Worm (Caenorhabditis elegans) whole organism, early embryonic: Measurements from ENCODE around the gene igdb-1.

Source experiments
- B0310.2 ChIP-seq: sonication (generic microtip); optimal IDR thresholded peaks from 2 replicates; lab custom pipeline; 2016; ENCODE audit warnings: mild to moderate bottlenecking, missing genetic modification characterization, missing compliant biosample characterization
- ama-1 ChIP-seq: fragments of 150-350 bp; optimal IDR thresholded peaks from 2 replicates; lab custom pipeline; 2014
- hmbx-1 ChIP-seq: sonication (generic microtip); optimal IDR thresholded peaks from 2 replicates; lab custom pipeline; 2016; ENCODE audit warnings: mild to moderate bottlenecking, missing genetic modification characterization, missing compliant biosample characterization
- hmg-4 ChIP-seq: fragments of 200-800 bp; sonication (Bioruptor generic); optimal IDR thresholded peaks from 2 replicates; lab custom pipeline; 2018; ENCODE audit warnings: mild to moderate bottlenecking, missing genetic modification characterization, missing compliant biosample characterization
- sea-1 ChIP-seq: fragments of 200-800 bp; sonication (Bioruptor generic); conservative IDR thresholded peaks from 2 replicates; pipeline ENCODE4 v1.3.6; 2022; ENCODE audit warnings: missing genetic modification characterization, missing compliant biosample characterization
- tra-4 ChIP-seq: sonication (generic microtip); optimal IDR thresholded peaks from 2 replicates; lab custom pipeline; 2017; ENCODE audit warnings: missing genetic modification characterization, missing compliant biosample characterization

- no peak for TF ChIP-seq tra-4 (tag; lab: Kevin White, UChicago)
- no peak for TF ChIP-seq hmbx-1 (tag; lab: Kevin White, UChicago)
- no peak for TF ChIP-seq ama-1 (lab: Kevin White, UChicago)
- TF ChIP-seq sea-1 (GFP tag; lab: Robert Waterston, UW), result no peak
- no peak for TF ChIP-seq B0310.2 (tag; lab: Kevin White, UChicago)
- no peak for TF ChIP-seq hmg-4 (GFP tag; lab: Kevin White, UChicago)
Observed at ce11 chrIV:12522521-12522920, 43.7 kb downstream of the igdb-1 start, which contains the start of gene sru-13.
